Fruit fly (Drosophila melanogaster) whole organism, embryonic: ENCODE data around the gene CG32767.

Experiments used
- C15 ChIP-seq: fragments of 200-800 bp; sonication (Bioruptor generic); IDR thresholded peaks from 3 replicates; pipeline ENCODE4 v1.3.6; 2022; ENCODE audit warnings: missing biosample characterization, missing genetic modification characterization
- CG10321 ChIP-seq: fragments of 200-800 bp; sonication (Bioruptor generic); IDR thresholded peaks from 2 replicates; pipeline ENCODE4 v1.3.6; 2022; ENCODE audit warnings: missing biosample characterization, missing genetic modification characterization
- CG10543 ChIP-seq: fragments of 200-800 bp; sonication (Bioruptor generic); optimal IDR thresholded peaks from 3 replicates; lab custom pipeline; 2017; ENCODE audit warnings: missing biosample characterization, mild to moderate bottlenecking, missing genetic modification characterization, moderate library complexity
- CG10959 ChIP-seq: fragments of 200-800 bp; sonication (Bioruptor generic); IDR thresholded peaks from 2 replicates; pipeline ENCODE4 v1.3.6; 2022; ENCODE audit warnings: missing biosample characterization, missing genetic modification characterization
- CG12104 ChIP-seq: fragments of 200-800 bp; sonication (Bioruptor generic); optimal IDR thresholded peaks from 3 replicates; lab custom pipeline; 2016; ENCODE audit warnings: missing biosample characterization, missing genetic modification characterization
- CG12219 ChIP-seq: fragments of 200-800 bp; sonication (Bioruptor generic); optimal IDR thresholded peaks from 3 replicates; lab custom pipeline; 2018; ENCODE audit warnings: missing biosample characterization, mild to moderate bottlenecking, missing genetic modification characterization
- CG1233 ChIP-seq: fragments of 200-800 bp; sonication (Bioruptor generic); optimal IDR thresholded peaks from 4 replicates; lab custom pipeline; 2018; ENCODE audit warnings: missing biosample characterization, mild to moderate bottlenecking, missing genetic modification characterization
- CG12659 ChIP-seq: fragments of 200-800 bp; sonication (Bioruptor generic); optimal IDR thresholded peaks from 3 replicates; lab custom pipeline; 2017; ENCODE audit warnings: mild to moderate bottlenecking, missing biosample characterization, missing genetic modification reagents, missing genetic modification characterization
- CG13424 ChIP-seq: fragments of 200-800 bp; sonication (Bioruptor generic); optimal IDR thresholded peaks from 2 replicates; lab custom pipeline; 2019; ENCODE audit warnings: missing biosample characterization, mild to moderate bottlenecking, missing genetic modification characterization, moderate library complexity
- CG14860 ChIP-seq: fragments of 200-800 bp; sonication (Bioruptor generic); IDR thresholded peaks from 3 replicates; pipeline ENCODE4 v1.3.6; 2022; ENCODE audit warnings: missing biosample characterization, missing genetic modification characterization; ENCODE audit not compliant: partially characterized antibody
- CG15269 ChIP-seq: fragments of 200-800 bp; sonication (Bioruptor generic); optimal IDR thresholded peaks from 2 replicates; lab custom pipeline; 2018; ENCODE audit warnings: missing biosample characterization, mild to moderate bottlenecking, missing genetic modification characterization, moderate library complexity
- CG1603 ChIP-seq: fragments of 200-800 bp; sonication (Bioruptor generic); optimal IDR thresholded peaks from 2 replicates; lab custom pipeline; 2019; ENCODE audit warnings: missing biosample characterization, mild to moderate bottlenecking, missing genetic modification characterization, moderate library complexity
- CG17359 ChIP-seq: fragments of 200-800 bp; sonication (Bioruptor generic); optimal IDR thresholded peaks from 3 replicates; lab custom pipeline; 2018; ENCODE audit warnings: missing biosample characterization, mild to moderate bottlenecking, missing genetic modification characterization, moderate library complexity
- CG42726 ChIP-seq: fragments of 200-800 bp; sonication (Bioruptor generic); IDR thresholded peaks from 2 replicates; pipeline ENCODE4 v1.3.6; 2022; ENCODE audit warnings: missing biosample characterization, missing genetic modification characterization; ENCODE audit not compliant: partially characterized antibody
- CG4617 ChIP-seq: fragments of 200-800 bp; sonication (Bioruptor generic); optimal IDR thresholded peaks from 3 replicates; lab custom pipeline; 2016; ENCODE audit warnings: missing biosample characterization, missing genetic modification characterization, borderline replicate concordance
- CG6689 ChIP-seq: fragments of 200-800 bp; sonication (Bioruptor generic); IDR thresholded peaks from 2 replicates; pipeline ENCODE4 v1.3.6; 2022; ENCODE audit warnings: missing biosample characterization, missing genetic modification characterization
- CG8089 ChIP-seq: fragments of 200-800 bp; sonication (Bioruptor generic); optimal IDR thresholded peaks from 3 replicates; lab custom pipeline; 2016; ENCODE audit warnings: missing biosample characterization, missing genetic modification characterization
- CG8924 ChIP-seq: fragments of 200-800 bp; optimal IDR thresholded peaks from 3 replicates; lab custom pipeline; 2019; ENCODE audit warnings: missing biosample characterization, mild to moderate bottlenecking, missing genetic modification characterization, moderate library complexity
- CG9932 ChIP-seq: fragments of 200-800 bp; sonication (Bioruptor generic); IDR thresholded peaks from 2 replicates; pipeline ENCODE4 v1.3.6; 2022; ENCODE audit warnings: missing biosample characterization, missing genetic modification characterization
- Dad ChIP-seq: fragments of 200-800 bp; sonication (Bioruptor generic); optimal IDR thresholded peaks from 3 replicates; lab custom pipeline; 2016; ENCODE audit warnings: missing biosample characterization, missing genetic modification characterization
- Dp ChIP-seq: fragments of 200-800 bp; sonication (Bioruptor generic); optimal IDR thresholded peaks from 2 replicates; lab custom pipeline; 2018; ENCODE audit warnings: missing biosample characterization, mild to moderate bottlenecking, missing genetic modification characterization, moderate library complexity
- E2f1 ChIP-seq: fragments of 200-800 bp; sonication (Bioruptor generic); IDR thresholded peaks from 2 replicates; pipeline ENCODE4 v1.3.6; 2022; ENCODE audit warnings: missing biosample characterization, missing genetic modification characterization
- HHEX ChIP-seq: fragments of 200-800 bp; sonication (Bioruptor generic); optimal IDR thresholded peaks from 3 replicates; lab custom pipeline; 2017; ENCODE audit warnings: missing biosample characterization, mild to moderate bottlenecking, missing genetic modification characterization, missing genetic modification reagents
- HLH54F ChIP-seq: fragments of 200-800 bp; sonication (Bioruptor generic); optimal IDR thresholded peaks from 3 replicates; lab custom pipeline; 2016; ENCODE audit warnings: missing biosample characterization, missing genetic modification characterization
- Mad ChIP-seq: fragments of 200-800 bp; sonication (Bioruptor generic); optimal IDR thresholded peaks from 2 replicates; lab custom pipeline; 2016; ENCODE audit warnings: missing biosample characterization, missing genetic modification characterization
- Max ChIP-seq: fragments of 200-800 bp; sonication (Bioruptor generic); optimal IDR thresholded peaks from 2 replicates; lab custom pipeline; 2016; ENCODE audit warnings: missing biosample characterization, mild to moderate bottlenecking, missing genetic modification characterization
- Optix ChIP-seq: fragments of 200-800 bp; sonication (Bioruptor generic); IDR thresholded peaks from 3 replicates; pipeline ENCODE4 v1.3.6; 2022; ENCODE audit warnings: missing biosample characterization, missing genetic modification characterization
- Sry-β ChIP-seq: fragments of 200-800 bp; sonication (Bioruptor generic); optimal IDR thresholded peaks from 2 replicates; lab custom pipeline; 2018; ENCODE audit warnings: missing biosample characterization, mild to moderate bottlenecking, missing genetic modification characterization, moderate library complexity
- Taf1 ChIP-seq: fragments of 200-800 bp; sonication (Bioruptor generic); IDR thresholded peaks from 2 replicates; pipeline ENCODE4 v1.3.6; 2022; ENCODE audit warnings: missing biosample characterization, missing genetic modification characterization
- ac ChIP-seq: fragments of 200-800 bp; sonication (Bioruptor generic); optimal IDR thresholded peaks from 3 replicates; lab custom pipeline; 2017; ENCODE audit warnings: missing biosample characterization, mild to moderate bottlenecking, missing genetic modification characterization
- amos ChIP-seq: fragments of 200-800 bp; sonication (Bioruptor generic); IDR thresholded peaks from 2 replicates; pipeline ENCODE4 v1.3.6; 2022; ENCODE audit warnings: missing biosample characterization, missing genetic modification characterization; ENCODE audit not compliant: partially characterized antibody
- az2 ChIP-seq: fragments of 200-800 bp; sonication (Bioruptor generic); optimal IDR thresholded peaks from 3 replicates; lab custom pipeline; 2016; ENCODE audit warnings: missing biosample characterization, missing genetic modification characterization
- bbx ChIP-seq: fragments of 200-800 bp; sonication (Bioruptor generic); IDR thresholded peaks from 2 replicates; pipeline ENCODE4 v1.3.6; 2022; ENCODE audit warnings: missing biosample characterization, missing genetic modification characterization; ENCODE audit not compliant: partially characterized antibody
- corto ChIP-seq: fragments of 200-800 bp; sonication (Bioruptor generic); optimal IDR thresholded peaks from 2 replicates; lab custom pipeline; 2016; ENCODE audit warnings: missing biosample characterization, mild to moderate bottlenecking, missing genetic modification characterization, moderate library complexity
- danr ChIP-seq: fragments of 200-800 bp; sonication (Bioruptor generic); IDR thresholded peaks from 2 replicates; pipeline ENCODE4 v1.3.6; 2022; ENCODE audit warnings: missing biosample characterization, missing genetic modification characterization
- emc ChIP-seq: fragments of 200-800 bp; sonication (Bioruptor generic); optimal IDR thresholded peaks from 2 replicates; lab custom pipeline; 2016; ENCODE audit warnings: missing biosample characterization, missing genetic modification characterization
- maf-S ChIP-seq: fragments of 200-800 bp; sonication (Bioruptor generic); optimal IDR thresholded peaks from 2 replicates; lab custom pipeline; 2016; ENCODE audit warnings: missing biosample characterization, missing genetic modification characterization
- mam ChIP-seq: fragments of 200-800 bp; sonication (Bioruptor generic); optimal IDR thresholded peaks from 3 replicates; lab custom pipeline; 2016; ENCODE audit warnings: missing biosample characterization, missing genetic modification characterization
- nmo ChIP-seq: fragments of 200-800 bp; sonication (Bioruptor generic); optimal IDR thresholded peaks from 2 replicates; lab custom pipeline; 2018; ENCODE audit warnings: missing biosample characterization, mild to moderate bottlenecking, missing genetic modification characterization, moderate library complexity
- pum ChIP-seq: fragments of 200-800 bp; sonication (Bioruptor generic); optimal IDR thresholded peaks from 2 replicates; lab custom pipeline; 2016; ENCODE audit warnings: missing biosample characterization, missing genetic modification characterization
- slp2 ChIP-seq: fragments of 200-800 bp; sonication (Bioruptor generic); optimal IDR thresholded peaks from 2 replicates; lab custom pipeline; 2016; ENCODE audit warnings: missing biosample characterization, missing genetic modification characterization
- toy ChIP-seq: fragments of 200-800 bp; sonication (Bioruptor generic); IDR thresholded peaks from 2 replicates; pipeline ENCODE4 v1.3.6; 2022; ENCODE audit warnings: missing biosample characterization, missing genetic modification characterization
- tup ChIP-seq: fragments of 200-800 bp; sonication (Bioruptor generic); optimal IDR thresholded peaks from 2 replicates; lab custom pipeline; 2016; ENCODE audit warnings: missing biosample characterization, mild to moderate bottlenecking, missing genetic modification characterization, moderate library complexity
- tx ChIP-seq: fragments of 200-800 bp; sonication (Bioruptor generic); optimal IDR thresholded peaks from 2 replicates; lab custom pipeline; 2016; ENCODE audit warnings: missing biosample characterization, missing genetic modification characterization
- unpg ChIP-seq: fragments of 200-800 bp; sonication (Bioruptor generic); optimal IDR thresholded peaks from 3 replicates; lab custom pipeline; 2018; ENCODE audit warnings: missing biosample characterization, mild to moderate bottlenecking, missing genetic modification characterization, moderate library complexity
- yki ChIP-seq: fragments of >200 bp; optimal IDR thresholded peaks from 3 replicates; lab custom pipeline; 2018
- zf30C ChIP-seq: fragments of 200-800 bp; sonication (Bioruptor generic); optimal IDR thresholded peaks from 3 replicates; lab custom pipeline; 2018; ENCODE audit warnings: missing biosample characterization, mild to moderate bottlenecking, missing genetic modification characterization
- zfh2 ChIP-seq: fragments of 200-800 bp; sonication (Bioruptor generic); optimal IDR thresholded peaks from 2 replicates; lab custom pipeline; 2016; ENCODE audit warnings: missing biosample characterization, missing genetic modification characterization

Gene CG32767

dm6 chrX:5084146-5085085, at the start of gene CG32767 (continued):
- peak; percentile 63 for TF ChIP-seq zf30C
- peak; percentile 34; the same call in 1 of the 2 replicates for TF ChIP-seq CG6689 (GFP tag; lab: Robert Waterston, UW)
- TF ChIP-seq HLH54F (GFP tag; lab: Kevin White, UChicago): peak; percentile 24
- no peak for TF ChIP-seq toy
- no peak for TF ChIP-seq CG10321 (GFP tag; lab: Robert Waterston, UW)
- TF ChIP-seq C15 (GFP tag; lab: Robert Waterston, UW): no peak
- no peak for TF ChIP-seq CG10543 (GFP tag; lab: Kevin White, UChicago)
- TF ChIP-seq unpg (GFP tag; lab: Kevin White, UChicago): peak; percentile 40
- TF ChIP-seq Dad: peak; percentile 21
- TF ChIP-seq Sry-β (GFP tag; lab: Kevin White, UChicago): no peak
- peak; percentile 21 for TF ChIP-seq CG8089
- TF ChIP-seq danr: no peak
- peak; percentile 56 for TF ChIP-seq CG12659
- peak; percentile 39 for TF ChIP-seq CG15269 (tag; lab: Kevin White, UChicago)
- peak; percentile 18 for TF ChIP-seq CG13424 (tag; lab: Kevin White, UChicago)
- TF ChIP-seq bbx (GFP tag; lab: Robert Waterston, UW): peak; percentile 97
- TF ChIP-seq corto (GFP tag; lab: Kevin White, UChicago): no peak
- TF ChIP-seq CG1603: peak; percentile 47
- peak; percentile 17; the same call in 1 of the 2 replicates for TF ChIP-seq Taf1 (GFP tag; lab: Robert Waterston, UW)
- peak; percentile 54 for TF ChIP-seq CG12219 (GFP tag; lab: Kevin White, UChicago)
- peak; percentile 5 for TF ChIP-seq HHEX (GFP tag; lab: Kevin White, UChicago)
- peak; percentile 50 for TF ChIP-seq maf-S
- TF ChIP-seq CG12104 (GFP tag; lab: Kevin White, UChicago): peak; percentile 4
- TF ChIP-seq az2 (GFP tag; lab: Kevin White, UChicago): peak; percentile 16
- no peak for TF ChIP-seq yki (lab: Kevin White, UChicago)
- peak; percentile 97 for TF ChIP-seq amos (GFP tag; lab: Robert Waterston, UW)
- TF ChIP-seq CG10959 (GFP tag; lab: Robert Waterston, UW): no peak
- TF ChIP-seq zfh2 (GFP tag; lab: Kevin White, UChicago): peak; percentile 20
- TF ChIP-seq CG17359 (tag; lab: Kevin White, UChicago): peak; percentile 42
- TF ChIP-seq Dp (GFP tag; lab: Kevin White, UChicago): peak; percentile 58
- TF ChIP-seq mam (GFP tag; lab: Kevin White, UChicago): peak; percentile 42
- peak; percentile 92 for TF ChIP-seq CG42726 (GFP tag; lab: Robert Waterston, UW)
- TF ChIP-seq ac (GFP tag; lab: Kevin White, UChicago): no peak
- peak; percentile 15 for TF ChIP-seq pum
- TF ChIP-seq tx (GFP tag; lab: Kevin White, UChicago): peak; percentile 2
- peak; percentile 22; the same call in 1 of the 2 replicates for TF ChIP-seq E2f1 (GFP tag; lab: Robert Waterston, UW)
- peak; percentile 84 for TF ChIP-seq CG14860 (GFP tag; lab: Robert Waterston, UW)
- peak; percentile 79 for TF ChIP-seq CG4617 (GFP tag; lab: Kevin White, UChicago)
- TF ChIP-seq CG1233: peak; percentile 38
- peak; percentile 71 for TF ChIP-seq CG8924 (tag; lab: Kevin White, UChicago)
- TF ChIP-seq emc: peak; percentile 41
- no peak for TF ChIP-seq tup (GFP tag; lab: Kevin White, UChicago)
- TF ChIP-seq slp2 (GFP tag; lab: Kevin White, UChicago): peak; percentile 27
- no peak for TF ChIP-seq Mad
- peak; percentile 32 for TF ChIP-seq nmo
- TF ChIP-seq Max (GFP tag; lab: Kevin White, UChicago): peak; percentile 16
- TF ChIP-seq Optix (GFP tag; lab: Robert Waterston, UW): no peak
- peak; percentile 68 for TF ChIP-seq CG9932 (GFP tag; lab: Robert Waterston, UW)
